Worm (Caenorhabditis elegans): ENCODE measurements around the gene F47B10.5.

The F47B10.5 gene

DNA sequence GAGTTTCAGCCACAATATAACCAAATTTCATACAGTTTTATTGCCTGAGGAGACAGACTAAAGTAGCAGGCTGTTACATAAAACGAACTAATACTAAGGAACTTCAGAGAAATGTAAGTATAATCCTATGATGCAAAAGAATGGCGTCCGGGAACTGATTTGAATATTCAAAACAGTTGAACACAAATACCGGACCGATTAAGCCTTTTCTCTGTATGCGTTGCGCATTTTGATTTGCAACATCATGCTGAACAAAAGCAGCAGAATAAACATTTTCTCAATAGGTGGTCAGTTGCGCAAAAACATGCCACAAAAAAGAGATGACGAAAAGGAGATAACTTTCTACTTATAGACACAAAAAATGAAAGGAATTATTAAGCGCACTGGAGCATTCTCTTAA is 33.7 kb upstream of the F47B10.5 start:
- no peak for TF ChIP-seq Y53G8AR.9 (GFP tag; conservative IDR thresholded peaks at IDR 0.05)
- TF ChIP-seq F57A8.1 (GFP tag; optimal IDR thresholded peaks at IDR 0.05), result no peak
- no peak for TF ChIP-seq egl-44 (GFP tag; IDR thresholded peaks at IDR 0.05)
- no peak for TF ChIP-seq dpl-1 (GFP tag; optimal IDR thresholded peaks at IDR 0.05)
- TF ChIP-seq hsf-1 (GFP tag; IDR thresholded peaks at IDR 0.05), result no peak
- TF ChIP-seq mxl-1 (tag; optimal IDR thresholded peaks at IDR 0.05), result no peak
- no peak for TF ChIP-seq attf-5 (GFP tag; optimal IDR thresholded peaks at IDR 0.05)
- TF ChIP-seq lin-54 (GFP tag; optimal IDR thresholded peaks at IDR 0.05), result no peak
- no peak for TF ChIP-seq madf-3 (GFP tag; IDR thresholded peaks at IDR 0.05)
- no peak for TF ChIP-seq unc-130 (GFP tag; optimal IDR thresholded peaks at IDR 0.05)

DNA sequence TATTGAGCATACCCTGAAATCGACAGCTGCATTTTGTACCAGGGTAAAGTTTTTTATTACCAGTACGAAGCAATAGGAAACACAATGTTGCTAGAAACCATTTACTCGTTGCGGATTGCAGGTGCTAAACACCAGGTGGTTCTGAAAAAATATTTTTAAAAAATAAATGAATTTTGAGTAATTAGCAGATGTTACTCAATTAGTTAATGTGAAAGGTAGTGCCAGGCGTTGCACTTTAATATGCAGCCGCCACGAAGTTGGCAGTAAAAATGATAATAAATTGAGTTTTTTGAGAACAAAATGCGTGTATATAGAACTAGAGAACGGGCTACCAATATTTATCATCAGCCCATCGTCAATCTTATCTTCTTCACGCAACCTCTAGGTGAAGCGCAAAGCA is 29.3 kb upstream of the F47B10.5 start, which contains the start of gene nstp-9:
TSS of gene nstp-9 (minus strand) at position 101 of the 400 bp plus-strand sequence.
- no peak for TF ChIP-seq ceh-79 (tag; optimal IDR thresholded peaks at IDR 0.05)
- no peak for TF ChIP-seq ccch-3 (GFP tag; optimal IDR thresholded peaks at IDR 0.05)
- TF ChIP-seq C06A6.2 (GFP tag; conservative IDR thresholded peaks at IDR 0.05), result no peak

DNA sequence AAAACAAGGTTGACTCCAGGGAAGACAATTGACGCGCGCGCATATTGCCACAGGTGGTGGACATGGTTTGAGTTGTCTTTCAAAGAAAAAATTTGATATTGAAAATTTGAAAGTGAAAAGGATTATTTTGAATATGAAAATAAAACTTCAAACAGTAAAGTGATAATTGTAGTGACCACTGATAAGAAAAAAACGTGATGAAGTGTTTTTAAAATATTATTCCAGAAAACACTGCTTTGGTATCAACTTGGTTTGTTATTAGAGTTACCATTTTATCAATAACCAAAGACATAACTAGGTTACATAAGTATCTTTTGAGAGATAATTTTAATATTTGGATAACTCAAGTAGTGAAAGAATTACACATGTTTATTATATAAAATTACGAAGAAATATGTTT is 25.8 kb upstream of the F47B10.5 start:
- TF ChIP-seq aptf-2 (GFP tag; conservative IDR thresholded peaks at IDR 0.05), result 0 out of 2 replicates have a peak, but pooled peaks have one; percentile 25
- TF ChIP-seq nhr-80 (tag; optimal IDR thresholded peaks at IDR 0.05), result peak; percentile 37
- TF ChIP-seq madf-6 (GFP tag; IDR thresholded peaks at IDR 0.05), result no peak

DNA sequence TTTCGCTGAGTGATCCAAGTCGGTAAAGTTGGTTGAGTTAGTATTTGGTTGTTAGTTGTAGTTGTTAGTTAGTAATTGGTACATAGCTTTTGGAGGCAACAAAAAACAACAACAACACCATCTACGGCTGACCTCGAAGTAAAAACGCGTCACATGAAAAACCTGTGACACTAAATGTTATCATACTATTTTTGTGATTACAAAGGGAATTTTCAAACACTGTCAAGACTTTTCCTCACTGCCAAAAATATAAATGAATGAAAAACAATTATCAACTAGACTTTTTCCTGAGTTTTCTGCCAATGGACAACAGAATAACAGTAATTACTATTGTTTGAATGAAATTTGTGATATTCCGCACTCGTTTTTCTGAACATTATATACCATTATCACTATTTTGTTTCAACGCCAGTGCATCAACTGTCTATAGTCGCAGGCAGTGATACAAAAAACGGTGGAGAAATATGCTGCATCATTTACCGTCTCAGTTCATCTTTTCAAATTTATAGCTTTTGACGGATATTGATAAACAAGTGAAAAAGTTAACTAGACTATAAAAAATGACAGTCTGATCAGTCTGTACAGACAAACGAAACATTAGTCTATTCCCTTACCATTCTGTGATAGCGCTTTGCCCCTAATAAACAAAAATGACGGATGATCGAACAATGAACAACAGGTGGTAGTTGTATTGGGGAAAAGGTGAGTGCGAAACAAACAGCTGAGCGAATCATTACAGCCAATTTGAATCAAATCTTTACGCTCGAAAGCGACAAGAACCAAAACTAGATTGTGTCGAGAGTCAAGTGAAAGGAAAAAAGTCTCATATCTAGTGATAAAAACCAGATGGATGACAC is 24.3 kb upstream of the F47B10.5 start:
- TF ChIP-seq tbp1 (GFP tag; optimal IDR thresholded peaks at IDR 0.05) (no peak), nhr-80 (tag; optimal IDR thresholded peaks at IDR 0.05) (peak; percentile 58), hsf-1 (GFP tag; IDR thresholded peaks at IDR 0.05) (no peak)

DNA sequence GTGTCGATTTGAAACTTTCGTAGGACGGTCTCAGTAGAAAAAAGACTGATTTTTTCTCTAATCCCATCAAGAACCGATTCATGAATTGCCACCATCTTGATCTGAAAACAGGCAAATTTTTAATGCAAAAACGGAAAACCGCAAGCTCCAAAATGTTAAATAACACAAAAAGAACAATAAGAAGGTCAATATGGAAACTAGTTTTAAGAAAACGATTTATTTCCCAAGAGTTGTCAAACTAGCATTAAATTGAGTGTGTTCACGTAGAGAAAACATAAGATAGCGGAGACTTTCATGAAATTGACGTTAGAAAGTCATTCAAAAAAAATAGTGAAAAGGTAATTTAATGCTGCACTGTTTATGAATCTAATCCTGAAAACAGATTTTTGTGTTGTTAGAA is 23.6 kb upstream of the F47B10.5 start, which contains the start of gene F47B10.9:
TSS of gene F47B10.9 (minus strand) at position 101 of the 400 bp plus-strand sequence.
- TF ChIP-seq nhr-179 (tag; optimal IDR thresholded peaks at IDR 0.05) (no peak), him-1 (tag; optimal IDR thresholded peaks at IDR 0.05) (no peak), akir-1 (GFP tag; optimal IDR thresholded peaks at IDR 0.05) (no peak), F57A8.1 (GFP tag; optimal IDR thresholded peaks at IDR 0.05) (no peak), dpl-1 (GFP tag; optimal IDR thresholded peaks at IDR 0.05) (no peak), F37B4.10 (GFP tag; IDR thresholded peaks at IDR 0.05) (no peak), egl-18 (GFP tag; IDR thresholded peaks at IDR 0.05) (no peak), F57C9.4 (tag; optimal IDR thresholded peaks at IDR 0.05) (no peak), fkh-3 (tag; optimal IDR thresholded peaks at IDR 0.05) (no peak), B0336.3 (GFP tag; IDR thresholded peaks at IDR 0.05) (no peak), aptf-2 (GFP tag; conservative IDR thresholded peaks at IDR 0.05) (no peak), ekl-4 (GFP tag; IDR thresholded peaks at IDR 0.05) (no peak), madf-8 (GFP tag; conservative IDR thresholded peaks at IDR 0.05) (no peak), ceh-100 (GFP tag; IDR thresholded peaks at IDR 0.05) (no peak), snpc-1.3 (tag; optimal IDR thresholded peaks at IDR 0.05; ENCODE audit: insufficient read depth) (no peak)

DNA sequence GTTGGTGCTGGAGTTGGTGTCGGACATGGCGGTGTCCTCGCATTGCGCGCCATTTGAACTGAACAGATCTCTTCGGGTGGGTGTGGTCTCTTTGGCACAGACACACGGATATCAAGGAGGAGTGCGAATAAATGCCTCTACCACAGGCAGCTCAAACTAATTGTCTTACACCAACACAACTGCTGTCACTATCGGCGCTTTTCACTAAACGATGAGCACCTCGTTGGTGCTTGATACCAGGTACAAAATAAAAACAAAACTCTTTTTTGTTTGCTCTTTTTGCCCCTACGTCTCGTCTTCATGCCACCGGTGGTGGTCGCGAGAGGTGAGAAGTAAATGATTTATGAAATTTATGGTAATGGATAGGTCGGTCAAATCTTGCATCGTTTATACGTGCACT is 20.4 kb upstream of the F47B10.5 start, which contains the start of gene F47B10.8:
TSS of gene F47B10.8 (minus strand) at position 101 of the 400 bp plus-strand sequence.
- no peak for TF ChIP-seq nfya-1 (tag; optimal IDR thresholded peaks at IDR 0.05; ENCODE audit: borderline replicate concordance, insufficient read depth)
- TF ChIP-seq lin-26 (GFP tag; IDR thresholded peaks at IDR 0.05), result no peak
- TF ChIP-seq die-1 (tag; optimal IDR thresholded peaks at IDR 0.05), result no peak
- TF ChIP-seq xnd-1 (tag; optimal IDR thresholded peaks at IDR 0.05), result no peak
- no peak for TF ChIP-seq F57A8.1 (GFP tag; optimal IDR thresholded peaks at IDR 0.05)
- no peak for TF ChIP-seq snpc-1.3 (tag; optimal IDR thresholded peaks at IDR 0.05; ENCODE audit: insufficient read depth)
- TF ChIP-seq F22D6.2 (tag; optimal IDR thresholded peaks at IDR 0.05), result no peak
- TF ChIP-seq Y56A3A.18 (GFP tag; IDR thresholded peaks at IDR 0.05), result no peak
- TF ChIP-seq nhr-80 (tag; optimal IDR thresholded peaks at IDR 0.05), result no peak
- TF ChIP-seq T07F8.4 (tag; optimal IDR thresholded peaks at IDR 0.05), result no peak
- TF ChIP-seq lin-54 (GFP tag; optimal IDR thresholded peaks at IDR 0.05), result no peak
- no peak for TF ChIP-seq nhr-179 (tag; optimal IDR thresholded peaks at IDR 0.05)
- TF ChIP-seq K11D2.4 (GFP tag; IDR thresholded peaks at IDR 0.05), result no peak
- TF ChIP-seq tbp1 (GFP tag; optimal IDR thresholded peaks at IDR 0.05), result no peak
- no peak for TF ChIP-seq ztf-28 (GFP tag; IDR thresholded peaks at IDR 0.05)

Measured in whole organism, young adult.